Fruit fly (Drosophila melanogaster) whole organism, wandering third instar larva: Measurements from ENCODE around the gene ATPsynO.

Experiments used
- HLH106 ChIP-seq: fragments of 200-800 bp; optimal IDR thresholded peaks from 3 replicates; lab custom pipeline; 2019; ENCODE audit warnings: missing biosample characterization, mild to moderate bottlenecking, missing genetic modification characterization, moderate library complexity
- brk ChIP-seq: fragments of 200-800 bp; sonication (Bioruptor generic); optimal IDR thresholded peaks from 2 replicates; lab custom pipeline; 2016; ENCODE audit warnings: missing biosample characterization, mild to moderate bottlenecking, missing genetic modification characterization

DNA sequence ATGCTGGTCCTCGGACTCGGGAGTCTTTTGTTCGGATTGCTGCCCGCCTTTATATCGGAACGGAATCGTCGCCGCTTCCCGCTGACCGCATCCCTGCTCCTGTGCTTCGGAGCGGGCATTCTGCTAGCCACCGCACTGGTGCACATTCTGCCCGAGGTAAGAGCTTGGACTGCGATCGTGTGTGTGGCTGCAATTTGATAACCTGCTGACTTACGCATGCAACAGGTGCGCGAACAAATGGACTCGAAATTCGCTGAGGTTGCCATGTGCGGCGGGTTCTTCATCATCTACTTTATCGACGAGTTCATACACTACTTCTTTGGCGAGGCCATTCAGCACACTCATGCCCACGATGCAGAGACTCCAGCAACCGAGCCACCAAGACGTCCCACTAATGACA, 3.5 kb downstream of the ATPsynO start:
- TF ChIP-seq brk (GFP tag; lab: Kevin White, UChicago) = no peak
- TF ChIP-seq HLH106 = no peak
